Worm (Caenorhabditis elegans): Measurements from ENCODE around the gene hyls-1.

The hyls-1 gene

DNA sequence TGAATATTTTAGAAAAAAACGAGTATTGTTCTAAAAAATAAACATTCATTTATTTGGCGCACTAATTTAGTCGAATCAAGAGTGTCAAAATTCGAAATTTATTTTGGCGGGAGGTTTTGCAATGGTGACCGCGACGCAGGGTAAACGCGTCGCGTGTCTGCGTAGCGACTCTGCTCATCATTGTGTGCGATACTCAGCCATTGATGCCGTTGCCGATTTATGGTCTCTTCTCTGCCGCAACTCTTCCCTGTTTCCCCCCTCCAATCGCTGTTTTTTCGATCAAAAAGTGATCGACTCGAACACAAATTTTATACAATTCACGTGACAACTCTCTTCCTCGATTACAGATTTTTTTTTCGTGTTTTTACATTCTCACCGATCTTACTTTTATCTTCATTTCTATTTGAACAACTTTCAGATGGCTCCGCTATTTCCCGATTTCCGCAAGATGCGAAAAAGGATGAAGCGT lies 40.6 kb upstream of the hyls-1 start, which contains the start of gene F09G2.2 (continued):
- TF ChIP-seq nhr-23 (tag; optimal IDR thresholded peaks at IDR 0.05) (no peak), ceh-82 (tag; optimal IDR thresholded peaks at IDR 0.05) (peak; percentile 47), ZK546.5 (tag; optimal IDR thresholded peaks at IDR 0.05) (peak; percentile 31), nhr-10 (tag; optimal IDR thresholded peaks at IDR 0.05) (no peak), lin-11 (tag; optimal IDR thresholded peaks at IDR 0.05) (peak; percentile 90), blmp-1 (tag; optimal IDR thresholded peaks at IDR 0.05; ENCODE audit: insufficient read depth) (peak; percentile 76)

ce11 chrV:7197036-7197435 lies 40.1 kb upstream of the hyls-1 start:
- TF ChIP-seq sma-3 (GFP tag; optimal IDR thresholded peaks at IDR 0.05) (no peak), elt-3 (tag; optimal IDR thresholded peaks at IDR 0.05) (no peak), unc-39 (tag; optimal IDR thresholded peaks at IDR 0.05) (no peak), sem-4 (tag; optimal IDR thresholded peaks at IDR 0.05) (no peak), nhr-77 (tag; optimal IDR thresholded peaks at IDR 0.05) (no peak), ceh-16 (tag; optimal IDR thresholded peaks at IDR 0.05) (no peak), lsy-2 (tag; optimal IDR thresholded peaks at IDR 0.05) (no peak), mbf-1 (tag; optimal IDR thresholded peaks at IDR 0.05) (no peak), gmeb-1 (tag; optimal IDR thresholded peaks at IDR 0.05) (no peak), nhr-237 (tag; optimal IDR thresholded peaks at IDR 0.05) (no peak), zag-1 (tag; optimal IDR thresholded peaks at IDR 0.05) (no peak), lin-11 (tag; optimal IDR thresholded peaks at IDR 0.05) (no peak), nhr-10 (tag; optimal IDR thresholded peaks at IDR 0.05) (no peak), lin-39 (tag; optimal IDR thresholded peaks at IDR 0.05) (no peak)

DNA sequence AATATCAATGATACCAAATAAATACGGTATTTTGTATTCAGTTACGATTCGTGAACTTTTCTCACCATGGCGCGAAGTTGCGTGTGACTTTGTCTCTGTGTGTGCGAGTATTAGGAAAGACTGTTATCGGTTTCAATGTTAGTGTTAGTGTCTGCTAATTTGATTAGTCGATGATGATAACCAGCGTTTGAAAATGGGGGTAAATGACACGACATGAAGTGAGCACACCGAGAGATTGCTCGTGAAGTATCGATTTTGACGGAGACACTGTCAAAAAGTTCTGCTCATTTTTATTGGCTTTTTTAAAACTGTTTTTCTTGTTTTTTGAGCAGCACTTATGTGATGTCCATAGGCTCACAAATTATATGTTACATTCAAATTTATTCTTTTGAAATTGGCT lies 38.8 kb upstream of the hyls-1 start:
- TF ChIP-seq C34F6.9 (tag; optimal IDR thresholded peaks at IDR 0.05) (no peak), nhr-25 (tag; optimal IDR thresholded peaks at IDR 0.05) (no peak), fos-1 (tag; optimal IDR thresholded peaks at IDR 0.05) (peak; percentile 83), dmd-4 (tag; optimal IDR thresholded peaks at IDR 0.05) (no peak), nhr-11 (tag; optimal IDR thresholded peaks at IDR 0.05) (no peak), F13H6.1 (tag; optimal IDR thresholded peaks at IDR 0.05) (peak; percentile 20), ama-1 (optimal IDR thresholded peaks at IDR 0.05) (peak; percentile 65), blmp-1 (tag; optimal IDR thresholded peaks at IDR 0.05; ENCODE audit: insufficient read depth) (no peak), ztf-4 (tag; optimal IDR thresholded peaks at IDR 0.05) (no peak), elt-1 (tag; optimal IDR thresholded peaks at IDR 0.05) (no peak), mbf-1 (tag; optimal IDR thresholded peaks at IDR 0.05) (no peak), peb-1 (tag; optimal IDR thresholded peaks at IDR 0.05) (no peak), sem-4 (tag; optimal IDR thresholded peaks at IDR 0.05) (no peak), zag-1 (tag; optimal IDR thresholded peaks at IDR 0.05) (no peak), nhr-21 (tag; optimal IDR thresholded peaks at IDR 0.05) (no peak), unc-55 (GFP tag; optimal IDR thresholded peaks at IDR 0.05) (no peak), ztf-11 (tag; optimal IDR thresholded peaks at IDR 0.05) (no peak), nhr-23 (tag; optimal IDR thresholded peaks at IDR 0.05) (no peak), nhr-129 (tag; optimal IDR thresholded peaks at IDR 0.05) (peak; percentile 18), ceh-82 (tag; optimal IDR thresholded peaks at IDR 0.05) (no peak), mab-5 (tag; optimal IDR thresholded peaks at IDR 0.05) (no peak), mdl-1 (tag; optimal IDR thresholded peaks at IDR 0.05) (no peak), gmeb-1 (tag; optimal IDR thresholded peaks at IDR 0.05) (peak; percentile 4), crh-2 (tag; optimal IDR thresholded peaks at IDR 0.05) (peak; percentile 67), sma-3 (GFP tag; optimal IDR thresholded peaks at IDR 0.05) (peak; percentile 6), sma-9 (GFP tag; optimal IDR thresholded peaks at IDR 0.05) (peak; percentile 14), sma-9 (tag; optimal IDR thresholded peaks at IDR 0.05) (no peak)

ce11 chrV:7199077-7199476 lies 38.1 kb upstream of the hyls-1 start:
- TF ChIP-seq R02D3.7 (tag; optimal IDR thresholded peaks at IDR 0.05): no peak
- TF ChIP-seq lin-11 (tag; optimal IDR thresholded peaks at IDR 0.05): no peak
- TF ChIP-seq alr-1 (tag; optimal IDR thresholded peaks at IDR 0.05): no peak
- TF ChIP-seq blmp-1 (tag; optimal IDR thresholded peaks at IDR 0.05; ENCODE audit: insufficient read depth): no peak
- TF ChIP-seq elt-3 (tag; optimal IDR thresholded peaks at IDR 0.05): no peak
